Worm (Caenorhabditis elegans) whole organism, mixed stage, embryonic: ENCODE measurements around the gene W08F4.10.

Source experiments
- M03D4.4 ChIP-seq: sonication (generic microtip); optimal IDR thresholded peaks from 2 replicates; lab custom pipeline; 2017; ENCODE audit warnings: mild to moderate bottlenecking, missing genetic modification characterization, missing compliant biosample characterization
- bed-3 ChIP-seq: fragments of 200-800 bp; sonication (Bioruptor generic); optimal IDR thresholded peaks from 3 replicates; lab custom pipeline; 2018; ENCODE audit warnings: mild to moderate bottlenecking, missing genetic modification characterization, moderate library complexity, missing compliant biosample characterization
- blmp-1 ChIP-seq: fragments of 150-350 bp; optimal IDR thresholded peaks from 2 replicates; lab custom pipeline; 2014; ENCODE audit warnings: missing biosample characterization, missing genetic modification characterization
- elt-1 ChIP-seq: sonication (generic microtip); optimal IDR thresholded peaks from 2 replicates; lab custom pipeline; 2017; ENCODE audit warnings: missing genetic modification characterization, mild to moderate bottlenecking, missing compliant biosample characterization, antibody characterized with exemption, moderate library complexity, borderline replicate concordance; ENCODE audit not compliant: insufficient read depth
- elt-3 ChIP-seq: fragments of 150-350 bp; optimal IDR thresholded peaks from 2 replicates; lab custom pipeline; 2014; ENCODE audit warnings: missing biosample characterization, missing genetic modification characterization
- hlh-1 ChIP-seq: fragments of 150-350 bp; optimal IDR thresholded peaks from 2 replicates; lab custom pipeline; 2014; ENCODE audit warnings: missing biosample characterization, missing genetic modification reagents, missing genetic modification characterization
- lsy-2 ChIP-seq: fragments of 150-350 bp; optimal IDR thresholded peaks from 2 replicates; lab custom pipeline; 2014; ENCODE audit warnings: missing biosample characterization, missing genetic modification characterization
- mls-2 ChIP-seq: sonication (generic microtip); optimal IDR thresholded peaks from 2 replicates; lab custom pipeline; 2016; ENCODE audit warnings: mild to moderate bottlenecking, missing genetic modification characterization, moderate library complexity, missing compliant biosample characterization
- snpc-4 ChIP-seq: fragments of 150-350 bp; optimal IDR thresholded peaks from 2 replicates; lab custom pipeline; 2014; ENCODE audit warnings: missing biosample characterization, missing genetic modification characterization
- unc-39 ChIP-seq: fragments of 150-350 bp; optimal IDR thresholded peaks from 2 replicates; lab custom pipeline; 2014; ENCODE audit warnings: missing biosample characterization, missing genetic modification characterization
- zip-8 ChIP-seq: fragments of 150-350 bp; optimal IDR thresholded peaks from 2 replicates; lab custom pipeline; 2014; ENCODE audit warnings: missing biosample characterization, missing genetic modification characterization

ce11 chrII:581983-582382 lies 9.0 kb downstream of the W08F4.10 start:
- TF ChIP-seq lsy-2 (tag; lab: Kevin White, UChicago) = no peak
- TF ChIP-seq zip-8 (tag; lab: Kevin White, UChicago) = no peak
- no peak for TF ChIP-seq mls-2 (tag; lab: Kevin White, UChicago)
- no peak for TF ChIP-seq blmp-1 (tag; lab: Kevin White, UChicago)
- TF ChIP-seq bed-3 (GFP tag; lab: Kevin White, UChicago) = no peak
- TF ChIP-seq elt-1 (tag; lab: Kevin White, UChicago) = no peak
- TF ChIP-seq hlh-1 (tag; lab: Kevin White, UChicago) = no peak
- no peak for TF ChIP-seq snpc-4 (tag; lab: Kevin White, UChicago)
- no peak for TF ChIP-seq unc-39 (tag; lab: Kevin White, UChicago)
- no peak for TF ChIP-seq M03D4.4 (tag; lab: Kevin White, UChicago)
- TF ChIP-seq elt-3 (tag; lab: Kevin White, UChicago) = no peak
